Fruit fly (Drosophila melanogaster) Kc167 (cell line): ENCODE measurements around the gene CG1492.

Experiments used
- Myc ChIP-seq: fragments of >200 bp; optimal IDR thresholded peaks from 2 replicates; lab custom pipeline; 2017; ENCODE audit warnings: missing external identifiers
- Sin3A ChIP-seq: fragments of >200 bp; optimal IDR thresholded peaks from 2 replicates; lab custom pipeline; 2018; ENCODE audit warnings: missing external identifiers
- h ChIP-seq: fragments of >200 bp; optimal IDR thresholded peaks from 3 replicates; lab custom pipeline; 2018; ENCODE audit warnings: missing external identifiers
- insv ChIP-seq: fragments of >200 bp; optimal IDR thresholded peaks from 3 replicates; lab custom pipeline; 2018; ENCODE audit warnings: missing external identifiers
- psq ChIP-seq: fragments of >200 bp; optimal IDR thresholded peaks from 2 replicates; lab custom pipeline; 2017; ENCODE audit warnings: missing external identifiers

DNA sequence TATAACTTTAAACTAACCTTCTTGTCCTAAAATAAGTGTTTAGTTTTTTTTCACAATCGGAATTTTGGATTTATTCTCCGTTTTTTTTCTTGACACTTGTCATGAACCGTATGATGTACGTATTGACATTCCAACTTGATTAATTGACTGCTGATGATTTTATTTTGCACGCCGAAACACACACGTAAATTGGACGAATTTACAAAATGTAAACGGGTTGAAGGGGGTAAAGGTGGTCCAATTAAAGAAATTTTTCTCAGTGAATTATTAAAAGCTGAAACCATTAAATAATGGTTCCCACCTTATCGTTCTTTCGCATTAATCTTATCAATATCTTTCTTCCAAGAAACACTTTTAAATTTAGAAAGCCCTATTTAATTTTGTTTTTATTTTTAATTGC is 44.5 kb upstream of the CG1492 start, which contains the start of gene Uch-L5R:
- TF ChIP-seq Myc (lab: Kevin White, UChicago) (no peak), psq (lab: Kevin White, UChicago) (no peak), Sin3A (lab: Kevin White, UChicago) (no peak), h (lab: Kevin White, UChicago) (no peak), insv (no peak)
